Fruit fly (Drosophila melanogaster): ENCODE data around the gene eIF2gamma.

DNA sequence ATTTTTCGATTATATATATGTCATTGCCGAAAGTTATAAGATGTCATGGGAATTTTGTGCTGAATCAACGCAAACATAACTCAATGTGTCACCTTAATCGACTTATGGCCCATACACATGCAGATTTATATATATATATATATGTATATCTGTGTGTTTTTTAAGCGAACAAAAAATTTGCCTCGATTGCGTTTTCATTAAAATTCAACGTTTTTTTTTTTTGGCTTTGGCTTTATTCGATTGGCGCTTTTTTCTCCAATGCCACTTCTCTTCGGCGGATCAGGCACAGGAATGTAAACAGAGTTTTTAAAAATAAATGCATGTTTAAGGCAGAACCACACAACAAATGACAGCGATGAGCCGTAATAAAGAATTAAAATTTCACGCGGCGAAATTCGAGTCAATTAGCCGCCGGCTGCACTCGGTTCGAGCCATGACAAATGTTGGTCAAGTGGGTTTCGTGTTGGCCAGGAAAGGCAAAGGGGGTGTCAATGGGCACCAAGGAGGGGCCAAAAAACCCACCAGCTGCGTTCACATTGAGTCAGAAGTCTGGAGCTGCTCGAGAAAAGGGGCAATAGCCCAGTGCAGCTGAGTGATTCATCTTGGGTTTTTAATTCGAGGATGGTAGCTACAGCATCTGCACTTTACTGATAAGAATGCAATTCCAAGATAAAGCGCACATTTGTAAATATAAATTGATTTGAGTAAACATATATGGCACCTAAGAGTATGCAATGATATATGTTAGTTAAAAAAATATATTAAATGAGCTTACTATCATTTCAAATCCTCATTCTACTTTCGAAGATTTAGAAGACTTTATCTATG, 19.9 kb upstream of the eIF2gamma start:
- TF ChIP-seq psq (optimal IDR thresholded peaks at IDR 0.05) (no peak), CG8478 (optimal IDR thresholded peaks at IDR 0.05) (no peak), usp (GFP tag; optimal IDR thresholded peaks at IDR 0.05) (no peak), EcR (GFP tag; optimal IDR thresholded peaks at IDR 0.05) (no peak), Dll (optimal IDR thresholded peaks at IDR 0.05) (no peak)

All from whole organism.